Worm (Caenorhabditis elegans) whole organism, mixed stage, embryonic: ENCODE results near the gene nmur-1.

Source experiments
- ceh-83 ChIP-seq: fragments of 200-800 bp; sonication (Bioruptor generic); optimal IDR thresholded peaks from 2 replicates; lab custom pipeline; 2018; ENCODE audit warnings: mild to moderate bottlenecking, missing genetic modification characterization, missing compliant biosample characterization
- lsy-2 ChIP-seq: fragments of 150-350 bp; optimal IDR thresholded peaks from 2 replicates; lab custom pipeline; 2014; ENCODE audit warnings: missing biosample characterization, missing genetic modification characterization
- mab-5 ChIP-seq: fragments of 150-350 bp; optimal IDR thresholded peaks from 2 replicates; lab custom pipeline; 2014; ENCODE audit warnings: missing biosample characterization, missing genetic modification characterization
- nhr-12 ChIP-seq: fragments of 150-350 bp; optimal IDR thresholded peaks from 2 replicates; lab custom pipeline; 2014; ENCODE audit warnings: missing biosample characterization, missing genetic modification characterization
- nhr-237 ChIP-seq: fragments of 150-350 bp; optimal IDR thresholded peaks from 2 replicates; lab custom pipeline; 2014; ENCODE audit warnings: missing biosample characterization, missing genetic modification characterization
- nhr-76 ChIP-seq: sonication (generic microtip); optimal IDR thresholded peaks from 2 replicates; lab custom pipeline; 2017; ENCODE audit warnings: missing biosample characterization, missing genetic modification characterization
- pha-4 ChIP-seq: fragments of 150-350 bp; optimal IDR thresholded peaks from 2 replicates; lab custom pipeline; 2018; ENCODE audit warnings: missing biosample characterization, missing genetic modification reagents, missing genetic modification characterization
- snpc-4 ChIP-seq: fragments of 150-350 bp; optimal IDR thresholded peaks from 2 replicates; lab custom pipeline; 2014; ENCODE audit warnings: missing biosample characterization, missing genetic modification characterization
- unc-62 ChIP-seq: fragments of 150-350 bp; optimal IDR thresholded peaks from 2 replicates; lab custom pipeline; 2014; ENCODE audit warnings: missing biosample characterization, missing genetic modification reagents, missing genetic modification characterization

ce11 chrX:8945011-8945410 is 35.8 kb upstream of the nmur-1 start:
- TF ChIP-seq snpc-4 (tag; lab: Kevin White, UChicago) (no peak), nhr-12 (tag; lab: Kevin White, UChicago) (no peak), pha-4 (tag; lab: Kevin White, UChicago) (no peak), mab-5 (tag; lab: Kevin White, UChicago) (no peak), nhr-237 (tag; lab: Kevin White, UChicago) (no peak), lsy-2 (tag; lab: Kevin White, UChicago) (no peak), unc-62 (GFP tag; lab: Kevin White, UChicago) (no peak), ceh-83 (GFP tag; lab: Kevin White, UChicago) (no peak), nhr-76 (tag; lab: Kevin White, UChicago) (no peak)
